Worm (Caenorhabditis elegans) whole organism, L4 larva: ENCODE measurements around the gene C16H3.3.

Source experiments
- F26F4.8 ChIP-seq: fragments of 200-800 bp; sonication (Bioruptor generic); conservative IDR thresholded peaks from 2 replicates; pipeline ENCODE4 v1.3.6; 2022; ENCODE audit warnings: missing genetic modification characterization, missing compliant biosample characterization
- F37D6.2 ChIP-seq: sonication (generic microtip); optimal IDR thresholded peaks from 2 replicates; lab custom pipeline; 2016; ENCODE audit warnings: mild to moderate bottlenecking, missing genetic modification characterization, missing compliant biosample characterization
- F49E8.2 ChIP-seq: sonication (generic microtip); optimal IDR thresholded peaks from 2 replicates; lab custom pipeline; 2016; ENCODE audit warnings: missing compliant biosample characterization, mild to moderate bottlenecking, missing genetic modification characterization, borderline replicate concordance
- T20F7.1 ChIP-seq: fragments of 200-800 bp; sonication (Bioruptor generic); optimal IDR thresholded peaks from 2 replicates; lab custom pipeline; 2018; ENCODE audit warnings: mild to moderate bottlenecking, missing genetic modification characterization, missing compliant biosample characterization
- T26A8.4 ChIP-seq: fragments of 200-800 bp; sonication (Bioruptor generic); IDR thresholded peaks from 2 replicates; pipeline ENCODE4 v1.3.6; 2022; ENCODE audit warnings: missing genetic modification characterization, missing compliant biosample characterization
- Y5F2A.4 ChIP-seq: fragments of 200-800 bp; sonication (Bioruptor generic); optimal IDR thresholded peaks from 2 replicates; lab custom pipeline; 2018; ENCODE audit warnings: mild to moderate bottlenecking, missing genetic modification characterization, missing compliant biosample characterization
- Y75B8A.6 ChIP-seq: fragments of 200-800 bp; sonication (Bioruptor generic); IDR thresholded peaks from 2 replicates; pipeline ENCODE4 v1.3.6; 2022; ENCODE audit warnings: missing genetic modification reagents, missing genetic modification characterization, missing compliant biosample characterization
- ZK546.5 ChIP-seq, 2 experiments: sonication (generic microtip); optimal IDR thresholded peaks; 2 replicates each; lab custom pipeline; 2017; ENCODE audit warnings: missing biosample characterization in 2 of 2, missing genetic modification characterization in 2 of 2
- aha-1 ChIP-seq: fragments of 150-350 bp; peaks from one replicate; lab custom pipeline; 2014; ENCODE audit warnings: missing biosample characterization, missing genetic modification characterization
- arid-1 ChIP-seq: fragments of 200-800 bp; sonication (Bioruptor generic); conservative IDR thresholded peaks from 2 replicates; pipeline ENCODE4 v1.3.6; 2022; ENCODE audit warnings: missing genetic modification reagents, missing genetic modification characterization, missing compliant biosample characterization
- ceh-28 ChIP-seq: fragments of 150-350 bp; optimal IDR thresholded peaks from 2 replicates; lab custom pipeline; 2014; ENCODE audit warnings: missing biosample characterization, missing genetic modification reagents, missing genetic modification characterization
- cey-2 ChIP-seq: sonication (generic microtip); optimal IDR thresholded peaks from 3 replicates; lab custom pipeline; 2017; ENCODE audit warnings: missing genetic modification characterization, mild to moderate bottlenecking, missing compliant biosample characterization, antibody characterized with exemption, borderline replicate concordance; ENCODE audit not compliant: insufficient read depth
- daf-12 ChIP-seq: fragments of 150-350 bp; optimal IDR thresholded peaks from 2 replicates; lab custom pipeline; 2014; ENCODE audit warnings: missing biosample characterization, missing genetic modification reagents, missing genetic modification characterization
- daf-16 ChIP-seq, 3 experiments: sonication (generic microtip); optimal IDR thresholded peaks; 2 replicates each; lab custom pipeline; 2016 to 2017; ENCODE audit warnings: missing genetic modification characterization in 3 of 3, missing genetic modification reagents in 3 of 3, mild to moderate bottlenecking in 2 of 3, missing compliant biosample characterization in 2 of 3, missing biosample characterization in 1 of 3, moderate library complexity in 1 of 3
- dmd-6 ChIP-seq: fragments of 200-800 bp; sonication (Bioruptor generic); IDR thresholded peaks from 2 replicates; pipeline ENCODE4 v1.3.6; 2022; ENCODE audit warnings: missing genetic modification reagents, missing genetic modification characterization, missing compliant biosample characterization
- dpl-1 ChIP-seq: fragments of 150-350 bp; optimal IDR thresholded peaks from 2 replicates; lab custom pipeline; 2014; ENCODE audit warnings: missing biosample characterization, missing genetic modification reagents, missing genetic modification characterization
- duxl-1 ChIP-seq: sonication (generic microtip); optimal IDR thresholded peaks from 2 replicates; lab custom pipeline; 2016; ENCODE audit warnings: mild to moderate bottlenecking, missing genetic modification characterization, moderate library complexity, missing compliant biosample characterization; ENCODE audit not compliant: poor library complexity
- dve-1 ChIP-seq: sonication (generic microtip); optimal IDR thresholded peaks from 2 replicates; lab custom pipeline; 2017; ENCODE audit warnings: antibody characterized with exemption, mild to moderate bottlenecking, missing genetic modification characterization, missing compliant biosample characterization; ENCODE audit not compliant: insufficient read depth
- egl-27 ChIP-seq: sonication (generic microtip); optimal IDR thresholded peaks from 3 replicates; lab custom pipeline; 2017; ENCODE audit warnings: missing biosample characterization, missing genetic modification reagents, missing genetic modification characterization
- fkh-10 ChIP-seq: fragments of 150-350 bp; optimal IDR thresholded peaks from 2 replicates; lab custom pipeline; 2014; ENCODE audit warnings: missing biosample characterization, missing genetic modification reagents, missing genetic modification characterization
- fos-1 ChIP-seq: fragments of 150-350 bp; optimal IDR thresholded peaks from 2 replicates; lab custom pipeline; 2014; ENCODE audit warnings: missing biosample characterization, missing genetic modification characterization
- hif-1 ChIP-seq, 2 experiments: sonication (generic microtip); optimal IDR thresholded peaks; 2 replicates each; lab custom pipeline; 2016 to 2017; ENCODE audit warnings: missing compliant biosample characterization in 2 of 2, missing genetic modification characterization in 2 of 2, missing genetic modification reagents in 2 of 2, missing genotype in 2 of 2, mild to moderate bottlenecking in 1 of 2
- hlh-30 ChIP-seq: sonication (generic microtip); optimal IDR thresholded peaks from 2 replicates; lab custom pipeline; 2017; ENCODE audit warnings: antibody characterized with exemption, mild to moderate bottlenecking, missing genetic modification characterization, missing compliant biosample characterization; ENCODE audit not compliant: insufficient read depth
- lin-15B ChIP-seq: fragments of 150-350 bp; sonication (generic microtip); optimal IDR thresholded peaks from 3 replicates; lab custom pipeline; 2014; ENCODE audit warnings: missing biosample characterization, missing genetic modification characterization
- lin-29 ChIP-seq: fragments of 200-800 bp; sonication (Bioruptor generic); IDR thresholded peaks from 2 replicates; pipeline ENCODE4 v1.3.6; 2022; ENCODE audit warnings: missing genetic modification reagents, missing genetic modification characterization, missing compliant biosample characterization
- lin-39 ChIP-seq: fragments of 150-350 bp; optimal IDR thresholded peaks from 2 replicates; lab custom pipeline; 2014; ENCODE audit warnings: missing biosample characterization, missing genetic modification reagents, missing genetic modification characterization
- lsy-2 ChIP-seq, 2 experiments: fragments of 150-350 bp in 1 of 2; sonication (generic microtip) in 1 of 2; optimal IDR thresholded peaks; 2 replicates each; lab custom pipeline; 2014 to 2017; ENCODE audit warnings: missing biosample characterization in 2 of 2, missing genetic modification characterization in 2 of 2
- mdl-1 ChIP-seq, 2 experiments: fragments of 150-350 bp in 1 of 2; sonication (generic microtip) in 1 of 2; optimal IDR thresholded peaks; 2 replicates each; lab custom pipeline; 2014 to 2017; ENCODE audit warnings: missing biosample characterization in 2 of 2, missing genetic modification characterization in 2 of 2
- mes-2 ChIP-seq: sonication (generic microtip); optimal IDR thresholded peaks from 2 replicates; lab custom pipeline; 2016; ENCODE audit warnings: missing genotype, mild to moderate bottlenecking, missing genetic modification characterization, missing compliant biosample characterization; ENCODE audit not compliant: poor library complexity, severe bottlenecking
- mxl-3 ChIP-seq: fragments of 200-800 bp; sonication (Bioruptor generic); optimal IDR thresholded peaks from 2 replicates; lab custom pipeline; 2018; ENCODE audit warnings: mild to moderate bottlenecking, missing genetic modification characterization, missing compliant biosample characterization
- nhr-10 ChIP-seq: fragments of 150-350 bp; optimal IDR thresholded peaks from 2 replicates; lab custom pipeline; 2014; ENCODE audit warnings: missing biosample characterization, missing genetic modification characterization
- nhr-11 ChIP-seq: fragments of 150-350 bp; optimal IDR thresholded peaks from 2 replicates; lab custom pipeline; 2014; ENCODE audit warnings: missing biosample characterization, missing genetic modification characterization
- nhr-28 ChIP-seq: fragments of 150-350 bp; optimal IDR thresholded peaks from 2 replicates; lab custom pipeline; 2014; ENCODE audit warnings: missing biosample characterization, missing genetic modification characterization
- nhr-42 ChIP-seq: fragments of 200-800 bp; sonication (Bioruptor generic); IDR thresholded peaks from 2 replicates; pipeline ENCODE4 v1.3.6; 2022; ENCODE audit warnings: missing genetic modification characterization, missing compliant biosample characterization
- nhr-6 ChIP-seq: fragments of 150-350 bp; optimal IDR thresholded peaks from 2 replicates; lab custom pipeline; 2014; ENCODE audit warnings: missing biosample characterization, missing genetic modification characterization
- nhr-76 ChIP-seq: fragments of 150-350 bp; optimal IDR thresholded peaks from 2 replicates; lab custom pipeline; 2014; ENCODE audit warnings: missing biosample characterization, missing genetic modification characterization
- php-3 ChIP-seq: fragments of 200-800 bp; sonication (Bioruptor generic); IDR thresholded peaks from 2 replicates; pipeline ENCODE4 v1.3.6; 2022; ENCODE audit warnings: missing genetic modification reagents, missing genetic modification characterization, missing compliant biosample characterization
- rbr-2 ChIP-seq: sonication (generic microtip); optimal IDR thresholded peaks from 2 replicates; lab custom pipeline; 2016; ENCODE audit warnings: missing genotype, missing genetic modification characterization, missing compliant biosample characterization
- set-16 ChIP-seq: fragments of 200-800 bp; sonication (Bioruptor generic); IDR thresholded peaks from 2 replicates; pipeline ENCODE4 v1.3.6; 2022; ENCODE audit warnings: missing genetic modification reagents, missing genetic modification characterization, missing compliant biosample characterization
- skn-1 ChIP-seq: fragments of 150-350 bp; optimal IDR thresholded peaks from 2 replicates; lab custom pipeline; 2014; ENCODE audit warnings: missing biosample characterization, missing genetic modification characterization
- snpc-1.2 ChIP-seq: fragments of 200-800 bp; sonication (Bioruptor generic); IDR thresholded peaks from 2 replicates; pipeline ENCODE4 v1.3.6; 2022; ENCODE audit warnings: missing genetic modification reagents, missing genetic modification characterization, missing compliant biosample characterization
- snpc-4 ChIP-seq: fragments of 150-350 bp; optimal IDR thresholded peaks from 2 replicates; lab custom pipeline; 2014; ENCODE audit warnings: missing biosample characterization, missing genetic modification characterization
- spr-3 ChIP-seq: fragments of 200-800 bp; sonication (Bioruptor generic); optimal IDR thresholded peaks from 2 replicates; lab custom pipeline; 2018; ENCODE audit warnings: mild to moderate bottlenecking, missing genetic modification characterization, missing compliant biosample characterization
- unc-62 ChIP-seq, 3 experiments: fragments of 150-350 bp in 1 of 3; sonication (generic microtip); optimal IDR thresholded peaks in 2 of 3; peaks in 1 of 3; 1 replicate in 1 of 3; 2 replicates in 2 of 3; lab custom pipeline; 2014 to 2017; ENCODE audit warnings: missing biosample characterization in 3 of 3, missing genetic modification characterization in 3 of 3, missing genetic modification reagents in 3 of 3, missing genotype in 1 of 3
- vab-7 ChIP-seq: fragments of 200-800 bp; sonication (Bioruptor generic); IDR thresholded peaks from 2 replicates; pipeline ENCODE4 v1.3.6; 2022; ENCODE audit warnings: missing genetic modification reagents, missing genetic modification characterization, missing compliant biosample characterization
- zag-1 ChIP-seq: fragments of 150-350 bp; optimal IDR thresholded peaks from 2 replicates; lab custom pipeline; 2014; ENCODE audit warnings: missing biosample characterization, missing genetic modification characterization
- zfp-2 ChIP-seq: sonication (generic microtip); optimal IDR thresholded peaks from 2 replicates; lab custom pipeline; 2016; ENCODE audit warnings: mild to moderate bottlenecking, missing genetic modification characterization, missing compliant biosample characterization
- zip-11 ChIP-seq: fragments of 200-800 bp; sonication (Bioruptor generic); IDR thresholded peaks from 2 replicates; pipeline ENCODE4 v1.3.6; 2022; ENCODE audit warnings: missing genetic modification characterization, missing compliant biosample characterization

The C16H3.3 gene

DNA sequence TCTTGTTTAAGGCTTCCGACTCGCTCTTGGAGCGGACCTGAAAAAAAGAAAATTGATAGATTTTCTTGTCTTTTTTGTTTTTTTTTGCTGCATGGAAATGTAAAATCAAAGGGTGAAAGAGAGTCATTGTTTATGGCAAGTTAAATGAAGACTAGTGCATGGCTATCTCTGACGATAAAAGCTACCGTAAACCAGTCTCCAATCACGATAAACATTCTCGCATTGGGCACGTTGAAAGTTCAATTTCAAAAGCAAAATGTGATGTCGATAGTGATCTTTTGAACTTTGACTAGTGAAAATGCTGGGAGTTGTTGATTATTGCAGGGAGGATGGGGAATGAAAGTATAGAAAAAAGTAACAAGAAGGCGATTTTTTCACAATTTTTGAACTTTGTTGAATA, 16.8 kb upstream of the C16H3.3 start:
- no peak for TF ChIP-seq F26F4.8
- no peak for TF ChIP-seq arid-1 (GFP tag; lab: Robert Waterston, UW)
- TF ChIP-seq zfp-2: no peak
- TF ChIP-seq skn-1 (tag; lab: Kevin White, UChicago): no peak
- no peak for TF ChIP-seq ceh-28 (tag; lab: Kevin White, UChicago)
- TF ChIP-seq mes-2 (tag; lab: Kevin White, UChicago): peak; percentile 33
- no peak for TF ChIP-seq lin-29 (GFP tag; lab: Robert Waterston, UW)
- no peak for TF ChIP-seq T20F7.1
- no peak for TF ChIP-seq lin-39
- no peak for TF ChIP-seq nhr-76 (tag; lab: Kevin White, UChicago)
- TF ChIP-seq snpc-4 (tag; lab: Kevin White, UChicago): no peak
- TF ChIP-seq Y5F2A.4 (GFP tag; lab: Kevin White, UChicago): no peak
- TF ChIP-seq nhr-28 (tag; lab: Kevin White, UChicago): peak; percentile 39
- TF ChIP-seq fos-1 (tag; lab: Kevin White, UChicago): no peak
- TF ChIP-seq dpl-1 (GFP tag; lab: Kevin White, UChicago): no peak
- no peak for TF ChIP-seq cey-2 (tag; lab: Kevin White, UChicago)
- TF ChIP-seq dve-1: no peak
- no peak for TF ChIP-seq ZK546.5 (tag; optimal IDR thresholded peaks at IDR 0.05; lab: Kevin White, UChicago)
- 0 out of 2 replicates have a peak, but pooled peaks have one; percentile 13 for TF ChIP-seq php-3 (GFP tag; lab: Robert Waterston, UW)
- no peak for TF ChIP-seq Y75B8A.6 (GFP tag; lab: Robert Waterston, UW)
- no peak for TF ChIP-seq nhr-6 (tag; lab: Kevin White, UChicago)
- no peak for TF ChIP-seq nhr-11 (tag; lab: Kevin White, UChicago)
- TF ChIP-seq duxl-1: no peak
- no peak for TF ChIP-seq F49E8.2 (tag; lab: Kevin White, UChicago)
- no peak for TF ChIP-seq set-16
- peak in 1 of 2 experiments; percentile 16 for TF ChIP-seq lsy-2 (tag; optimal IDR thresholded peaks at IDR 0.05; lab: Kevin White, UChicago)
- TF ChIP-seq lin-15B: no peak
- no peak for TF ChIP-seq daf-16 (GFP tag; optimal IDR thresholded peaks at IDR 0.05; lab: Kevin White, UChicago)
- peak; percentile 91 for TF ChIP-seq daf-16 (tag; optimal IDR thresholded peaks at IDR 0.05; lab: Kevin White, UChicago)
- peak; percentile 14; the same call in 1 of the 2 replicates for TF ChIP-seq dmd-6
- TF ChIP-seq hlh-30 (tag; lab: Kevin White, UChicago): no peak
- TF ChIP-seq rbr-2 (tag; lab: Kevin White, UChicago): no peak
- TF ChIP-seq hif-1 (tag; optimal IDR thresholded peaks at IDR 0.05; lab: Kevin White, UChicago): no peak
- TF ChIP-seq zip-11 (GFP tag; lab: Robert Waterston, UW): no peak
- TF ChIP-seq, all 104 proteins: peak for 6

DNA sequence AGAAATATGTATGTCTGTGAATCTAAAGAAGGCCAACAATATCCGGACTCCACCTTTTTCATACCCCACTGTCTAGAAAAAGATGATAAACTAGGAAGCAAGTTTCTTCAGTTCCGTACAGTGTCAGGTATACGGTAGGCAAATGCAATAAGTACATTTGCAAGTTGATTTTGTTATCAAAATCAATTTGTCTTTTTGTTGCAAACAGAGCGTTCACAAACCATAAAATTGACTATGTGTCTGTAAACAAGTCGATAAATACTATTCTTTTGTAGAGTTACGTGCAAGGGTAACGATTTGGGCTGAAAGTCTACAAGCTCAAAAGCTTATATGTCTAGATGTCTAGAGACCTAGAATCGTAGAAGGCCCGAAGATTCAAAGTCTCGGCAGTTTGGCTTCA, 15.9 kb upstream of the C16H3.3 start:
- TF ChIP-seq F37D6.2 (tag; lab: Kevin White, UChicago) (no peak), daf-12 (tag; lab: Kevin White, UChicago) (no peak), lin-15B (no peak), aha-1 (tag; lab: Kevin White, UChicago) (peak; percentile 87), daf-16 (GFP tag; optimal IDR thresholded peaks at IDR 0.05; lab: Kevin White, UChicago) (no peak), daf-16 (tag; optimal IDR thresholded peaks at IDR 0.05; lab: Kevin White, UChicago) (peak; percentile 70), php-3 (GFP tag; lab: Robert Waterston, UW) (0 out of 2 replicates have a peak, but pooled peaks have one; percentile 17)

DNA sequence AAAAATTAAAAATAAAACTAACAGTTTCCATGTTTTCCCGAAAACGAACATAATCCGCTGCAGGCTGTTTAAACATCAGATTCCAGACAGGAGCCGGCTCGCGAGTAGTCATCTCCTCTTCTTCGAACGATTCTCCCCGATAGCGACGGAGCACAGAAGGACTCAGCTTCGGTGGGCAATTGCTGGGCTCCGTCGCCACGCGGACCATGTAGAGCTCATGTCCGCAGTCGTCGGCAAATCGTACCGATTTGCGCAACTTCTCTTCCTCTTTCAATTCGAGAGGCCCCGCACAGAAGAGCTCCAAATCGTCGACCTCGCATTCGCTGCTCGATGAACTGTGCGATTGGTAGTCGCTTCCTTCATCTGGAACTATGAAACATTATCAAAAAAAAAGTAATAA, 15.4 kb upstream of the C16H3.3 start:
- TF ChIP-seq T26A8.4: no peak
- no peak for TF ChIP-seq snpc-1.2 (GFP tag; lab: Robert Waterston, UW)
- TF ChIP-seq unc-62 (GFP tag; optimal IDR thresholded peaks at IDR 0.05 in 1 of 2; lab: Kevin White, UChicago): peak in 1 of 2 experiments; percentile 79
- TF ChIP-seq unc-62 (tag; optimal IDR thresholded peaks at IDR 0.05; lab: Kevin White, UChicago): no peak
- no peak for TF ChIP-seq spr-3 (GFP tag; lab: Kevin White, UChicago)
- no peak for TF ChIP-seq vab-7 (GFP tag; lab: Robert Waterston, UW)
- no peak for TF ChIP-seq egl-27 (tag; lab: Kevin White, UChicago)
- TF ChIP-seq nhr-10 (tag; lab: Kevin White, UChicago): no peak
- no peak for TF ChIP-seq F26F4.8
- no peak for TF ChIP-seq mdl-1 (tag; optimal IDR thresholded peaks at IDR 0.05; lab: Kevin White, UChicago)
- peak; percentile 79 for TF ChIP-seq aha-1 (tag; lab: Kevin White, UChicago)
- TF ChIP-seq zag-1: no peak
- no peak for TF ChIP-seq fkh-10 (GFP tag; lab: Kevin White, UChicago)
- TF ChIP-seq mxl-3 (GFP tag; lab: Kevin White, UChicago): no peak
- no peak for TF ChIP-seq nhr-42 (GFP tag; lab: Robert Waterston, UW)
